Worm (Caenorhabditis elegans) whole organism, mixed stage, embryonic: Measurements from ENCODE around the gene F58G1.8.

Source experiments
- M03D4.4 ChIP-seq: sonication (generic microtip); optimal IDR thresholded peaks from 2 replicates; lab custom pipeline; 2017; ENCODE audit warnings: mild to moderate bottlenecking, missing genetic modification characterization, missing compliant biosample characterization
- bed-3 ChIP-seq: fragments of 200-800 bp; sonication (Bioruptor generic); optimal IDR thresholded peaks from 3 replicates; lab custom pipeline; 2018; ENCODE audit warnings: mild to moderate bottlenecking, missing genetic modification characterization, moderate library complexity, missing compliant biosample characterization
- blmp-1 ChIP-seq: fragments of 150-350 bp; optimal IDR thresholded peaks from 2 replicates; lab custom pipeline; 2014; ENCODE audit warnings: missing biosample characterization, missing genetic modification characterization
- ceh-39 ChIP-seq: fragments of 150-350 bp; optimal IDR thresholded peaks from 2 replicates; lab custom pipeline; 2014; ENCODE audit warnings: missing biosample characterization, missing genetic modification characterization
- ceh-43 ChIP-seq: fragments of 200-800 bp; sonication (Bioruptor generic); optimal IDR thresholded peaks from 2 replicates; lab custom pipeline; 2018; ENCODE audit warnings: mild to moderate bottlenecking, missing genetic modification characterization, moderate library complexity, missing compliant biosample characterization
- ceh-83 ChIP-seq: fragments of 200-800 bp; sonication (Bioruptor generic); optimal IDR thresholded peaks from 2 replicates; lab custom pipeline; 2018; ENCODE audit warnings: mild to moderate bottlenecking, missing genetic modification characterization, missing compliant biosample characterization
- ces-1 ChIP-seq: fragments of 150-350 bp; optimal IDR thresholded peaks from 2 replicates; lab custom pipeline; 2014; ENCODE audit warnings: missing biosample characterization, missing genetic modification reagents, missing genetic modification characterization
- cnd-1 ChIP-seq: fragments of 200-800 bp; sonication (Bioruptor generic); optimal IDR thresholded peaks from 2 replicates; lab custom pipeline; 2018; ENCODE audit warnings: mild to moderate bottlenecking, missing genetic modification characterization, missing compliant biosample characterization
- drap-1 ChIP-seq: fragments of 200-800 bp; sonication (Bioruptor generic); optimal IDR thresholded peaks from 3 replicates; lab custom pipeline; 2018; ENCODE audit warnings: mild to moderate bottlenecking, missing genetic modification characterization, missing compliant biosample characterization
- elt-1 ChIP-seq: sonication (generic microtip); optimal IDR thresholded peaks from 2 replicates; lab custom pipeline; 2017; ENCODE audit warnings: missing genetic modification characterization, mild to moderate bottlenecking, missing compliant biosample characterization, antibody characterized with exemption, moderate library complexity, borderline replicate concordance; ENCODE audit not compliant: insufficient read depth
- elt-3 ChIP-seq: fragments of 150-350 bp; optimal IDR thresholded peaks from 2 replicates; lab custom pipeline; 2014; ENCODE audit warnings: missing biosample characterization, missing genetic modification characterization
- flh-1 ChIP-seq: fragments of 200-800 bp; sonication (Bioruptor generic); optimal IDR thresholded peaks from 2 replicates; lab custom pipeline; 2018; ENCODE audit warnings: mild to moderate bottlenecking, missing genetic modification characterization, moderate library complexity, missing compliant biosample characterization
- ham-2 ChIP-seq: fragments of 200-800 bp; sonication (Bioruptor generic); optimal IDR thresholded peaks from 2 replicates; lab custom pipeline; 2018; ENCODE audit warnings: mild to moderate bottlenecking, missing genetic modification characterization, missing compliant biosample characterization
- hlh-1 ChIP-seq: fragments of 150-350 bp; optimal IDR thresholded peaks from 2 replicates; lab custom pipeline; 2014; ENCODE audit warnings: missing biosample characterization, missing genetic modification reagents, missing genetic modification characterization
- lin-32 ChIP-seq: fragments of 200-800 bp; sonication (Bioruptor generic); optimal IDR thresholded peaks from 2 replicates; lab custom pipeline; 2018; ENCODE audit warnings: mild to moderate bottlenecking, missing genetic modification characterization, missing compliant biosample characterization
- lsy-2 ChIP-seq: fragments of 150-350 bp; optimal IDR thresholded peaks from 2 replicates; lab custom pipeline; 2014; ENCODE audit warnings: missing biosample characterization, missing genetic modification characterization
- mab-5 ChIP-seq: fragments of 150-350 bp; optimal IDR thresholded peaks from 2 replicates; lab custom pipeline; 2014; ENCODE audit warnings: missing biosample characterization, missing genetic modification characterization
- mep-1 ChIP-seq: fragments of 150-350 bp; optimal IDR thresholded peaks from 2 replicates; lab custom pipeline; 2017; ENCODE audit warnings: missing biosample characterization, missing genetic modification reagents, missing genetic modification characterization, inconsistent platforms
- mls-2 ChIP-seq: sonication (generic microtip); optimal IDR thresholded peaks from 2 replicates; lab custom pipeline; 2016; ENCODE audit warnings: mild to moderate bottlenecking, missing genetic modification characterization, moderate library complexity, missing compliant biosample characterization
- nhr-12 ChIP-seq: fragments of 150-350 bp; optimal IDR thresholded peaks from 2 replicates; lab custom pipeline; 2014; ENCODE audit warnings: missing biosample characterization, missing genetic modification characterization
- nhr-2 ChIP-seq: fragments of 150-350 bp; optimal IDR thresholded peaks from 2 replicates; lab custom pipeline; 2014; ENCODE audit warnings: missing biosample characterization, missing genetic modification characterization
- nhr-237 ChIP-seq: fragments of 150-350 bp; optimal IDR thresholded peaks from 2 replicates; lab custom pipeline; 2014; ENCODE audit warnings: missing biosample characterization, missing genetic modification characterization
- nhr-28 ChIP-seq: fragments of 150-350 bp; optimal IDR thresholded peaks from 2 replicates; lab custom pipeline; 2014; ENCODE audit warnings: missing biosample characterization, missing genetic modification characterization
- nhr-76 ChIP-seq: sonication (generic microtip); optimal IDR thresholded peaks from 2 replicates; lab custom pipeline; 2017; ENCODE audit warnings: missing biosample characterization, missing genetic modification characterization
- pha-4 ChIP-seq: fragments of 150-350 bp; optimal IDR thresholded peaks from 2 replicates; lab custom pipeline; 2018; ENCODE audit warnings: missing biosample characterization, missing genetic modification reagents, missing genetic modification characterization
- sem-2 ChIP-seq: fragments of 200-800 bp; sonication (Bioruptor generic); optimal IDR thresholded peaks from 2 replicates; lab custom pipeline; 2018; ENCODE audit warnings: mild to moderate bottlenecking, missing genetic modification characterization, missing compliant biosample characterization
- snpc-4 ChIP-seq: fragments of 150-350 bp; optimal IDR thresholded peaks from 2 replicates; lab custom pipeline; 2014; ENCODE audit warnings: missing biosample characterization, missing genetic modification characterization
- sptf-1 ChIP-seq: sonication (generic microtip); optimal IDR thresholded peaks from 2 replicates; lab custom pipeline; 2017; ENCODE audit warnings: mild to moderate bottlenecking, missing genetic modification characterization, moderate library complexity, missing compliant biosample characterization
- tbx-8 ChIP-seq: fragments of 200-800 bp; sonication (Bioruptor generic); optimal IDR thresholded peaks from 2 replicates; lab custom pipeline; 2018; ENCODE audit warnings: mild to moderate bottlenecking, missing genetic modification characterization, moderate library complexity, missing compliant biosample characterization
- unc-120 ChIP-seq: sonication (generic microtip); optimal IDR thresholded peaks from 2 replicates; lab custom pipeline; 2017; ENCODE audit warnings: missing genetic modification characterization, missing compliant biosample characterization; ENCODE audit not compliant: poor library complexity, severe bottlenecking
- unc-39 ChIP-seq: fragments of 150-350 bp; optimal IDR thresholded peaks from 2 replicates; lab custom pipeline; 2014; ENCODE audit warnings: missing biosample characterization, missing genetic modification characterization
- unc-62 ChIP-seq: fragments of 150-350 bp; optimal IDR thresholded peaks from 2 replicates; lab custom pipeline; 2014; ENCODE audit warnings: missing biosample characterization, missing genetic modification reagents, missing genetic modification characterization
- ztf-11 ChIP-seq: fragments of 150-350 bp; optimal IDR thresholded peaks from 2 replicates; lab custom pipeline; 2014; ENCODE audit warnings: missing biosample characterization, missing genetic modification characterization

Gene F58G1.8

DNA sequence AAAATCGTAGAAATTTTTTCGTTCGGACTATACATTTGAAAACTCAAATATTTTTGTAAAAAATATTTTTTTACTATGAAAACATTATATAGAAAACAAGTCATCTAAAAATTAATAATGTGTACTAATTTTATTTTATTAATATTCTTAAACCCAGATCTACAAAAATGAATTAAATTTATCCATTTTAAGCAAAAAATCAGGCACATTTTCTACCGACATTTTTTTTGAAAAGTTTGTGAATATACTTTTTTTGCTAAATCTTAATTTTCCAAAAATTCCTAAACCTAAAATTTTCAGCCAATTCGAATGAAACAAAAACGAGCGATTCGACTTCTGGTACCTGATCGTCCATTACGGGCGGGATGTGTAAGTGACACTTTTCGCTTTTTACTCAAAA is 14.3 kb upstream of the F58G1.8 start, which contains the start of gene arrd-10:
Gene arrd-10, plus strand, starts transcription at position 301 of the 400 bp plus-strand sequence.
- no peak for TF ChIP-seq mab-5 (tag; lab: Kevin White, UChicago)
- TF ChIP-seq nhr-2: no peak
- no peak for TF ChIP-seq ztf-11 (tag; lab: Kevin White, UChicago)
- TF ChIP-seq tbx-8 (GFP tag; lab: Kevin White, UChicago): no peak
- TF ChIP-seq pha-4 (tag; lab: Kevin White, UChicago): no peak
- no peak for TF ChIP-seq sptf-1 (tag; lab: Kevin White, UChicago)
- TF ChIP-seq unc-39 (tag; lab: Kevin White, UChicago): no peak
- TF ChIP-seq nhr-76: no peak
- no peak for TF ChIP-seq lin-32
- no peak for TF ChIP-seq mls-2 (tag; lab: Kevin White, UChicago)
- no peak for TF ChIP-seq lsy-2 (tag; lab: Kevin White, UChicago)
- no peak for TF ChIP-seq ceh-39 (tag; lab: Kevin White, UChicago)
- TF ChIP-seq, all 35 proteins: peak for 0

DNA sequence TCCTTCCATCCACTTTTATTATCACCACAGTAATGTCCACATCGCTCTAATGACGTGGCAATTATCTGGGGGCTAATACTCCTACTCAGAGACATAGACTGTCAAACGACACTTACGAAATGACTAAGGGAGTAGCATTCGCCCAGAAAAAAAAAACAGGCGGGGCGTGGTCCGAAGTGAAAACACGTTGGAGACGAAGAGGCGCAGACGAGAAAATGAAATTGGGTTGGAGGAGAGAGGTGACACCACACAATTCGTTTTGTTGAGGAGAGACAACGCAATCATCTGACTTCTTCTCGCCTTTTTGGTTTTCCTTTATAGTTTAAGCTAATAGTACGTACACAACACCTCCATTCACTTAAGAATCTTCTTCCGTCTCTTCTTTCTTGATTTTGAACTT is 13.7 kb upstream of the F58G1.8 start:
- TF ChIP-seq ces-1 (peak; percentile 61), ham-2 (GFP tag; lab: Kevin White, UChicago) (no peak), lsy-2 (tag; lab: Kevin White, UChicago) (no peak), ceh-83 (no peak)

- no peak for TF ChIP-seq unc-120 (tag; lab: Kevin White, UChicago)
- no peak for TF ChIP-seq lin-32
- TF ChIP-seq nhr-12 (tag; lab: Kevin White, UChicago): no peak
- no peak for TF ChIP-seq tbx-8 (GFP tag; lab: Kevin White, UChicago)
- no peak for TF ChIP-seq M03D4.4
- no peak for TF ChIP-seq ham-2 (GFP tag; lab: Kevin White, UChicago)
- no peak for TF ChIP-seq unc-62
- no peak for TF ChIP-seq hlh-1 (tag; lab: Kevin White, UChicago)
- no peak for TF ChIP-seq ceh-83
- TF ChIP-seq, all 35 proteins: peak for 0
These were observed 9.8 kb upstream of the F58G1.8 start, which contains the start of gene lips-9 for ce11 chrII:12935259-12935658. Gene lips-9 (minus strand): TSS chrII:12935359.

- TF ChIP-seq bed-3 (GFP tag; lab: Kevin White, UChicago) (no peak), ceh-43 (no peak), unc-39 (tag; lab: Kevin White, UChicago) (no peak), mep-1 (tag; lab: Kevin White, UChicago) (no peak), drap-1 (GFP tag; lab: Kevin White, UChicago) (no peak), pha-4 (tag; lab: Kevin White, UChicago) (no peak), elt-1 (no peak), blmp-1 (tag; lab: Kevin White, UChicago) (no peak), ham-2 (GFP tag; lab: Kevin White, UChicago) (no peak)
- TF ChIP-seq, all 35 proteins: peak for 0
These were observed 6.0 kb upstream of the F58G1.8 start, which contains the start of gene dct-18 for ce11 chrII:12931456-12931923. Gene dct-18 (plus strand): TSS chrII:12931873.

DNA sequence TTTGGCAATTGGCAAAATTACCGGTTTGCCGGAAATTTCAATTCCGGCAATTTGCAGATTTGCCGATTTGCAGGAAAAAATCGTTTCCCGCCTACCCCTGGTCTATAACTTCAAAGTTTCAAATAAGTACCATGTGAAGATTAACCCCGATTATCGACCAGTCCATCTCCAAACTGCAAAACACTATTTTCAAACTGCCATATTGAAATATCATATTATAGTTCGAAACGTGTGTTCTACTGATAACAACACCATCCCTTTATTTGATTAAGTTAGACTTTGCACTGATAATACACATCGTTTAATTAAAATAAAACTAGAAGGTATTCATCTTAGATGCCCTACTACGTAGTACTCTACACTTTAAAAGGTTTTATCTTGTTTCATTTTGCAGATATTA is 4.7 kb upstream of the F58G1.8 start:
- TF ChIP-seq nhr-76: no peak
- TF ChIP-seq unc-62: no peak
- TF ChIP-seq lin-32: no peak
- no peak for TF ChIP-seq flh-1
- TF ChIP-seq M03D4.4: no peak
- no peak for TF ChIP-seq tbx-8 (GFP tag; lab: Kevin White, UChicago)
- TF ChIP-seq snpc-4 (tag; lab: Kevin White, UChicago): no peak
- no peak for TF ChIP-seq blmp-1 (tag; lab: Kevin White, UChicago)
- no peak for TF ChIP-seq mep-1 (tag; lab: Kevin White, UChicago)
- TF ChIP-seq nhr-12 (tag; lab: Kevin White, UChicago): no peak
- no peak for TF ChIP-seq ceh-43

ce11 chrII:12928241-12928640 is 2.8 kb upstream of the F58G1.8 start, which contains the start of gene F58G1.3:
Gene F58G1.3 (minus strand): TSS chrII:12928341.
- TF ChIP-seq unc-120 (tag; lab: Kevin White, UChicago) (no peak), hlh-1 (tag; lab: Kevin White, UChicago) (no peak), blmp-1 (tag; lab: Kevin White, UChicago) (no peak), nhr-2 (no peak), sem-2 (GFP tag; lab: Kevin White, UChicago) (no peak), tbx-8 (GFP tag; lab: Kevin White, UChicago) (no peak), cnd-1 (no peak), drap-1 (GFP tag; lab: Kevin White, UChicago) (no peak), elt-3 (no peak), snpc-4 (tag; lab: Kevin White, UChicago) (no peak), M03D4.4 (no peak), ham-2 (GFP tag; lab: Kevin White, UChicago) (no peak), pha-4 (tag; lab: Kevin White, UChicago) (no peak), nhr-237 (tag; lab: Kevin White, UChicago) (no peak), nhr-12 (tag; lab: Kevin White, UChicago) (no peak), nhr-28 (tag; lab: Kevin White, UChicago) (no peak), ceh-43 (no peak), ceh-83 (no peak), ceh-39 (tag; lab: Kevin White, UChicago) (no peak), ces-1 (no peak)
- TF ChIP-seq, all 35 proteins: peak for 0
